Worm (Caenorhabditis elegans): ENCODE results near the gene T09F5.1.

- TF ChIP-seq mdl-1 (tag; optimal IDR thresholded peaks at IDR 0.05) (no peak), unc-39 (tag; optimal IDR thresholded peaks at IDR 0.05) (no peak), skn-1 (tag; optimal IDR thresholded peaks at IDR 0.05) (no peak), unc-55 (GFP tag; optimal IDR thresholded peaks at IDR 0.05) (no peak), nhr-6 (tag; optimal IDR thresholded peaks at IDR 0.05) (no peak), elt-3 (tag; optimal IDR thresholded peaks at IDR 0.05) (no peak)
Measured at ce11 chrV:15133812-15134211, 15.1 kb upstream of the T09F5.1 start.

Data from whole organism, L2 larva.